Fruit fly (Drosophila melanogaster) whole organism, adult: ENCODE data around the gene Cht7.

Experiments
- CG12768 ChIP-seq: fragments of 200-800 bp; sonication (Bioruptor generic); optimal IDR thresholded peaks from 2 replicates; lab custom pipeline; 2017; ENCODE audit warnings: missing biosample characterization, missing genetic modification characterization, mild to moderate bottlenecking, moderate library complexity, missing genetic modification reagents
- cnc ChIP-seq, 2 experiments: fragments of >200 bp; optimal IDR thresholded peaks; 2 replicates each; lab custom pipeline; 2017
- kay ChIP-seq: fragments of 200-800 bp; sonication (Bioruptor generic); peaks from one replicate; lab custom pipeline; 2016; ENCODE audit warnings: missing biosample characterization, missing genetic modification characterization, borderline replicate concordance
- ovo ChIP-seq: fragments of 200-800 bp; sonication (Bioruptor generic); optimal IDR thresholded peaks from 2 replicates; lab custom pipeline; 2016; ENCODE audit warnings: missing biosample characterization, missing genetic modification characterization
- pad ChIP-seq: fragments of 200-800 bp; sonication (Bioruptor generic); optimal IDR thresholded peaks from 3 replicates; lab custom pipeline; 2017; ENCODE audit warnings: missing biosample characterization, missing genetic modification characterization, mild to moderate bottlenecking, moderate library complexity, missing genetic modification reagents

- no peak for TF ChIP-seq kay (GFP tag; lab: Kevin White, UChicago)
- no peak for TF ChIP-seq ovo
- no peak for TF ChIP-seq pad (GFP tag; lab: Kevin White, UChicago)
- no peak for TF ChIP-seq cnc (optimal IDR thresholded peaks at IDR 0.05; lab: Kevin White, UChicago)
- no peak for TF ChIP-seq CG12768
Measured at dm6 chr3L:3109417-3110090, 2.8 kb upstream of the Cht7 start.
